Worm (Caenorhabditis elegans) whole organism, young adult: Measurements from ENCODE around the gene Y54G2A.12.
A peak's percentile ranks its signal among the peaks of the same experiment; 100 is the strongest.

Experiments used
- B0261.1 ChIP-seq: sonication (generic microtip); optimal IDR thresholded peaks from 2 replicates; lab custom pipeline; 2016; ENCODE audit warnings: mild to moderate bottlenecking, missing genetic modification characterization, moderate library complexity, missing compliant biosample characterization
- C17E4.6 ChIP-seq: fragments of 200-800 bp; sonication (Bioruptor generic); IDR thresholded peaks from 2 replicates; pipeline ENCODE4 v1.3.6; 2022; ENCODE audit warnings: missing genetic modification reagents, missing genetic modification characterization, missing compliant biosample characterization
- D2030.7 ChIP-seq: fragments of 200-800 bp; sonication (Bioruptor generic); IDR thresholded peaks from 2 replicates; pipeline ENCODE4 v1.3.6; 2022; ENCODE audit warnings: missing genetic modification reagents, missing genetic modification characterization, missing compliant biosample characterization
- F23B12.7 ChIP-seq: sonication (generic microtip); optimal IDR thresholded peaks from 2 replicates; lab custom pipeline; 2017; ENCODE audit warnings: missing genetic modification characterization, mild to moderate bottlenecking, missing compliant biosample characterization, antibody characterized with exemption, moderate library complexity; ENCODE audit not compliant: insufficient read depth
- F33H1.4 ChIP-seq: fragments of 200-800 bp; sonication (Bioruptor generic); IDR thresholded peaks from 2 replicates; pipeline ENCODE4 v1.3.6; 2022; ENCODE audit warnings: missing genetic modification reagents, missing genetic modification characterization, missing compliant biosample characterization
- F39B2.1 ChIP-seq: fragments of 200-800 bp; sonication (Bioruptor generic); IDR thresholded peaks from 2 replicates; pipeline ENCODE4 v1.3.6; 2022; ENCODE audit warnings: missing genetic modification reagents, missing genetic modification characterization, missing compliant biosample characterization
- F52B5.7 ChIP-seq: sonication (generic microtip); optimal IDR thresholded peaks from 2 replicates; lab custom pipeline; 2016; ENCODE audit warnings: mild to moderate bottlenecking, missing genetic modification characterization, missing compliant biosample characterization
- F57A8.1 ChIP-seq: fragments of 200-800 bp; sonication (Bioruptor generic); optimal IDR thresholded peaks from 2 replicates; lab custom pipeline; 2018; ENCODE audit warnings: mild to moderate bottlenecking, missing genetic modification characterization, moderate library complexity, missing compliant biosample characterization
- F57C9.4 ChIP-seq: sonication (generic microtip); optimal IDR thresholded peaks from 2 replicates; lab custom pipeline; 2017; ENCODE audit warnings: mild to moderate bottlenecking, missing genetic modification characterization, missing compliant biosample characterization
- T07F8.4 ChIP-seq: sonication (generic microtip); optimal IDR thresholded peaks from 2 replicates; lab custom pipeline; 2016; ENCODE audit warnings: mild to moderate bottlenecking, missing genetic modification characterization, moderate library complexity, missing compliant biosample characterization
- Y53F4B.3 ChIP-seq: fragments of 200-800 bp; sonication (Bioruptor generic); IDR thresholded peaks from 2 replicates; pipeline ENCODE4 v1.3.6; 2022; ENCODE audit warnings: missing genetic modification reagents, missing genetic modification characterization, missing compliant biosample characterization
- Y67H2A.10 ChIP-seq: fragments of 200-800 bp; sonication (Bioruptor generic); conservative IDR thresholded peaks from 2 replicates; pipeline ENCODE4 v1.3.6; 2022; ENCODE audit warnings: missing genetic modification reagents, missing genetic modification characterization, missing compliant biosample characterization
- Y79H2A.3 ChIP-seq: fragments of 200-800 bp; sonication (Bioruptor generic); conservative IDR thresholded peaks from 2 replicates; pipeline ENCODE4 v1.3.6; 2022; ENCODE audit warnings: missing genetic modification reagents, missing genetic modification characterization, missing compliant biosample characterization
- Y95B8A.8 ChIP-seq: fragments of 200-800 bp; sonication (Bioruptor generic); IDR thresholded peaks from 2 replicates; pipeline ENCODE4 v1.3.6; 2022; ENCODE audit warnings: missing genetic modification reagents, missing genetic modification characterization, missing compliant biosample characterization
- akir-1 ChIP-seq: fragments of 200-800 bp; sonication (Bioruptor generic); optimal IDR thresholded peaks from 2 replicates; lab custom pipeline; 2018; ENCODE audit warnings: mild to moderate bottlenecking, missing genetic modification characterization, moderate library complexity, missing compliant biosample characterization
- aptf-2 ChIP-seq: fragments of 200-800 bp; sonication (Bioruptor generic); conservative IDR thresholded peaks from 2 replicates; pipeline ENCODE4 v1.3.6; 2022; ENCODE audit warnings: missing genetic modification reagents, missing genetic modification characterization, missing compliant biosample characterization
- aptf-3 ChIP-seq: fragments of 200-800 bp; sonication (Bioruptor generic); IDR thresholded peaks from 2 replicates; pipeline ENCODE4 v1.3.6; 2022; ENCODE audit warnings: missing genetic modification characterization, missing compliant biosample characterization
- attf-5 ChIP-seq: fragments of 200-800 bp; sonication (Bioruptor generic); optimal IDR thresholded peaks from 2 replicates; lab custom pipeline; 2018; ENCODE audit warnings: mild to moderate bottlenecking, missing genetic modification characterization, missing compliant biosample characterization
- bed-1 ChIP-seq: fragments of 200-800 bp; sonication (Bioruptor generic); IDR thresholded peaks from 2 replicates; pipeline ENCODE4 v1.3.6; 2022; ENCODE audit warnings: missing genetic modification reagents, missing genetic modification characterization, missing compliant biosample characterization
- bed-2 ChIP-seq: fragments of 200-800 bp; sonication (Bioruptor generic); IDR thresholded peaks from 2 replicates; pipeline ENCODE4 v1.3.6; 2022; ENCODE audit warnings: missing genetic modification reagents, missing genetic modification characterization, missing compliant biosample characterization
- ccch-3 ChIP-seq: fragments of 200-800 bp; sonication (Bioruptor generic); optimal IDR thresholded peaks from 2 replicates; lab custom pipeline; 2018; ENCODE audit warnings: mild to moderate bottlenecking, missing genetic modification characterization, missing compliant biosample characterization
- cebp-2 ChIP-seq: fragments of 200-800 bp; sonication (Bioruptor generic); IDR thresholded peaks from 2 replicates; pipeline ENCODE4 v1.3.6; 2022; ENCODE audit warnings: missing genetic modification characterization, missing compliant biosample characterization
- ceh-40 ChIP-seq: fragments of 200-800 bp; sonication (Bioruptor generic); IDR thresholded peaks from 2 replicates; pipeline ENCODE4 v1.3.6; 2022; ENCODE audit warnings: missing genetic modification characterization, missing compliant biosample characterization
- die-1 ChIP-seq: sonication (generic microtip); optimal IDR thresholded peaks from 2 replicates; lab custom pipeline; 2016; ENCODE audit warnings: missing genotype, mild to moderate bottlenecking, missing genetic modification characterization, missing compliant biosample characterization
- dox-1 ChIP-seq: fragments of 200-800 bp; sonication (Bioruptor generic); IDR thresholded peaks from 2 replicates; pipeline ENCODE4 v1.3.6; 2022; ENCODE audit warnings: missing genetic modification reagents, missing genetic modification characterization, missing compliant biosample characterization
- dpff-1 ChIP-seq: sonication (generic microtip); optimal IDR thresholded peaks from 2 replicates; lab custom pipeline; 2017; ENCODE audit warnings: mild to moderate bottlenecking, missing genetic modification characterization, missing compliant biosample characterization
- egl-18 ChIP-seq: fragments of 200-800 bp; sonication (Bioruptor generic); IDR thresholded peaks from 2 replicates; pipeline ENCODE4 v1.3.6; 2022; ENCODE audit warnings: missing genetic modification reagents, missing genetic modification characterization, missing compliant biosample characterization
- egrh-3 ChIP-seq: fragments of 200-800 bp; sonication (Bioruptor generic); IDR thresholded peaks from 2 replicates; pipeline ENCODE4 v1.3.6; 2022; ENCODE audit warnings: missing genetic modification reagents, missing genetic modification characterization, missing compliant biosample characterization
- him-1 ChIP-seq: sonication (generic microtip); optimal IDR thresholded peaks from 2 replicates; lab custom pipeline; 2016; ENCODE audit warnings: missing genotype, missing genetic modification reagents, missing genetic modification characterization, missing compliant biosample characterization
- hmg-1.2 ChIP-seq: fragments of 200-800 bp; sonication (Bioruptor generic); IDR thresholded peaks from 2 replicates; pipeline ENCODE4 v1.3.6; 2022; ENCODE audit warnings: missing genetic modification reagents, missing genetic modification characterization, missing compliant biosample characterization
- hsf-1 ChIP-seq: fragments of 200-800 bp; sonication (Bioruptor generic); IDR thresholded peaks from 2 replicates; pipeline ENCODE4 v1.3.6; 2022; ENCODE audit warnings: missing genetic modification reagents, missing genetic modification characterization, missing compliant biosample characterization
- let-607 ChIP-seq, 2 experiments: fragments of 200-800 bp in 1 of 2; sonication (Bioruptor generic) in 1 of 2; sonication (generic microtip) in 1 of 2; optimal IDR thresholded peaks; 2 replicates each; lab custom pipeline; 2016 to 2018; ENCODE audit warnings: mild to moderate bottlenecking in 2 of 2, missing compliant biosample characterization in 2 of 2, missing genetic modification characterization in 2 of 2, moderate library complexity in 2 of 2, missing genotype in 1 of 2
- lin-35 ChIP-seq, 3 experiments: fragments of 150-350 bp in 2 of 3; sonication (generic microtip) in 1 of 3; optimal IDR thresholded peaks; 2 replicates each; lab custom pipeline; 2014 to 2018; ENCODE audit warnings: missing biosample characterization in 3 of 3, missing genetic modification characterization in 3 of 3, missing genetic modification reagents in 3 of 3
- lsl-1 ChIP-seq: fragments of 200-800 bp; sonication (Bioruptor generic); optimal IDR thresholded peaks from 2 replicates; lab custom pipeline; 2018; ENCODE audit warnings: mild to moderate bottlenecking, missing genetic modification characterization, moderate library complexity, missing compliant biosample characterization
- madf-6 ChIP-seq: fragments of 200-800 bp; sonication (Bioruptor generic); IDR thresholded peaks from 2 replicates; pipeline ENCODE4 v1.3.6; 2022; ENCODE audit warnings: missing genetic modification reagents, missing genetic modification characterization, missing compliant biosample characterization
- mxl-1 ChIP-seq: sonication (generic microtip); optimal IDR thresholded peaks from 2 replicates; lab custom pipeline; 2016; ENCODE audit warnings: missing genetic modification characterization, missing compliant biosample characterization
- nfya-1 ChIP-seq: sonication (generic microtip); optimal IDR thresholded peaks from 2 replicates; lab custom pipeline; 2017; ENCODE audit warnings: antibody characterized with exemption, missing compliant biosample characterization, missing genetic modification characterization, borderline replicate concordance; ENCODE audit not compliant: insufficient read depth
- nhr-80 ChIP-seq: sonication (generic microtip); optimal IDR thresholded peaks from 2 replicates; lab custom pipeline; 2016; ENCODE audit warnings: missing genetic modification characterization, missing compliant biosample characterization
- repo-1 ChIP-seq: sonication (generic microtip); optimal IDR thresholded peaks from 2 replicates; lab custom pipeline; 2017; ENCODE audit warnings: mild to moderate bottlenecking, missing genetic modification characterization, missing compliant biosample characterization
- snpc-4 ChIP-seq, 5 experiments: fragments of 150-350 bp in 1 of 5; sonication (generic microtip) in 4 of 5; optimal IDR thresholded peaks; 2 replicates each; lab custom pipeline; 2014 to 2018; ENCODE audit warnings: missing genetic modification characterization in 5 of 5, missing biosample characterization in 3 of 5, antibody characterized with exemption in 2 of 5, mild to moderate bottlenecking in 2 of 5, missing compliant biosample characterization in 2 of 5, missing genotype in 2 of 5, moderate library complexity in 2 of 5, missing genetic modification reagents in 1 of 5
- tbp1 ChIP-seq: fragments of 200-800 bp; sonication (Bioruptor generic); optimal IDR thresholded peaks from 2 replicates; lab custom pipeline; 2018; ENCODE audit warnings: mild to moderate bottlenecking, missing genetic modification characterization, missing compliant biosample characterization
- tlf-1 ChIP-seq: fragments of 200-800 bp; sonication (Bioruptor generic); optimal IDR thresholded peaks from 2 replicates; lab custom pipeline; 2018; ENCODE audit warnings: mild to moderate bottlenecking, missing genetic modification characterization, missing compliant biosample characterization
- unc-130 ChIP-seq: sonication (generic microtip); optimal IDR thresholded peaks from 2 replicates; lab custom pipeline; 2016; ENCODE audit warnings: missing genetic modification reagents, missing genetic modification characterization, missing compliant biosample characterization
- unc-62 ChIP-seq: fragments of 150-350 bp; optimal IDR thresholded peaks from 2 replicates; lab custom pipeline; 2014; ENCODE audit warnings: missing biosample characterization, missing genetic modification reagents, missing genetic modification characterization
- ztf-18 ChIP-seq: sonication (generic microtip); optimal IDR thresholded peaks from 2 replicates; lab custom pipeline; 2016; ENCODE audit warnings: missing genotype, mild to moderate bottlenecking, missing genetic modification characterization, missing compliant biosample characterization
- ztf-22 ChIP-seq: fragments of 200-800 bp; sonication (Bioruptor generic); optimal IDR thresholded peaks from 2 replicates; lab custom pipeline; 2018; ENCODE audit warnings: mild to moderate bottlenecking, missing genetic modification characterization, moderate library complexity, missing compliant biosample characterization
- ztf-26 ChIP-seq: sonication (generic microtip); optimal IDR thresholded peaks from 2 replicates; lab custom pipeline; 2017; ENCODE audit warnings: missing genetic modification characterization, missing compliant biosample characterization
- ztf-3 ChIP-seq: fragments of 200-800 bp; sonication (Bioruptor generic); optimal IDR thresholded peaks from 2 replicates; lab custom pipeline; 2018; ENCODE audit warnings: mild to moderate bottlenecking, missing genetic modification characterization, missing compliant biosample characterization

Y54G2A.12 gene

DNA sequence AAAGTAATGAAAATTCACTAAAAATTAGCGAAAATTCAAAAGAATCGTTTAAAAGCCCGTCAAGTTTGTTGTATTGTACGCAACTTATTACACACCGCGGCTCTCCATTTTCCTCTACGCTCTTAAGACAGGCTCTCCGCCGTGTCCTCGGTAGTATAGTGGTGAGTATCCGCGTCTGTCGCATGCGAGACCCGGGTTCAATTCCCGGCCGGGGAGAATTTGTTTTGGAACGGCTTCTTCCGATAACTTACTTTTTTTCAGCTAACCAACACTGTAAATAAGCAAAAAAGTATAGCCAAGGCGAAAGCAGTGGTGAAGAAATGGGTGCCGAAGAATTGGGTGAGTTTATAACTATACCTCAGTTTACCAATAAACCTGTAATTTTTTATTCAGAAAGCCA, 19.6 kb upstream of the Y54G2A.12 start (continued):
- TF ChIP-seq ztf-22 (GFP tag; lab: Kevin White, UChicago) (no peak), dox-1 (GFP tag; lab: Robert Waterston, UW) (peak; percentile 59; the same call in 1 of the 2 replicates), F39B2.1 (GFP tag; lab: Robert Waterston, UW) (no peak), tbp1 (GFP tag; lab: Kevin White, UChicago) (peak; percentile 96), ztf-26 (no peak), let-607 (tag; optimal IDR thresholded peaks at IDR 0.05; lab: Kevin White, UChicago) (no peak), Y53F4B.3 (GFP tag; lab: Robert Waterston, UW) (no peak), die-1 (tag; lab: Kevin White, UChicago) (peak; percentile 66), B0261.1 (tag; lab: Kevin White, UChicago) (peak; percentile 85), dpff-1 (tag; lab: Kevin White, UChicago) (no peak), egl-18 (no peak), hmg-1.2 (GFP tag; lab: Robert Waterston, UW) (peak; percentile 72), madf-6 (GFP tag; lab: Robert Waterston, UW) (peak; percentile 58; the same call in 1 of the 2 replicates), aptf-3 (no peak), hsf-1 (GFP tag; lab: Robert Waterston, UW) (no peak), him-1 (tag; lab: Kevin White, UChicago) (no peak), bed-2 (GFP tag; lab: Robert Waterston, UW) (no peak), nhr-80 (peak; percentile 1), Y95B8A.8 (GFP tag; lab: Robert Waterston, UW) (no peak), T07F8.4 (tag; lab: Kevin White, UChicago) (peak; percentile 40), F23B12.7 (tag; lab: Kevin White, UChicago) (peak; percentile 29), F57C9.4 (tag; lab: Kevin White, UChicago) (no peak), lsl-1 (GFP tag; lab: Kevin White, UChicago) (peak; percentile 9), D2030.7 (GFP tag; lab: Robert Waterston, UW) (peak; percentile 52; the same call in 1 of the 2 replicates), attf-5 (GFP tag; lab: Kevin White, UChicago) (peak; percentile 21), cebp-2 (GFP tag; lab: Robert Waterston, UW) (no peak), mxl-1 (no peak), ceh-40 (GFP tag; lab: Robert Waterston, UW) (no peak), tlf-1 (no peak), F57A8.1 (GFP tag; lab: Kevin White, UChicago) (no peak), repo-1 (tag; lab: Kevin White, UChicago) (no peak), snpc-4 (GFP tag; optimal IDR thresholded peaks at IDR 0.05; lab: Kevin White, UChicago) (peak; percentile 41), snpc-4 (tag; optimal IDR thresholded peaks at IDR 0.05; lab: Kevin White, UChicago) (peak in 1 of 4 experiments; percentile 39), bed-1 (GFP tag; lab: Robert Waterston, UW) (no peak), ztf-3 (GFP tag; lab: Kevin White, UChicago) (no peak), nfya-1 (tag; lab: Kevin White, UChicago) (no peak), lin-35 (GFP tag; optimal IDR thresholded peaks at IDR 0.05; lab: Kevin White, UChicago) (peak in 1 of 3 experiments; percentile 32), F33H1.4 (GFP tag; lab: Robert Waterston, UW) (no peak), akir-1 (GFP tag; lab: Kevin White, UChicago) (no peak), ccch-3 (no peak), ztf-18 (tag; lab: Kevin White, UChicago) (peak; percentile 61), unc-130 (GFP tag; lab: Kevin White, UChicago) (no peak), Y67H2A.10 (GFP tag; lab: Robert Waterston, UW) (no peak), aptf-2 (GFP tag; lab: Robert Waterston, UW) (no peak), F52B5.7 (tag; lab: Kevin White, UChicago) (peak; percentile 62), egrh-3 (no peak), C17E4.6 (GFP tag; lab: Robert Waterston, UW) (no peak), Y79H2A.3 (no peak), unc-62 (GFP tag; lab: Kevin White, UChicago) (no peak)
